Worm (Caenorhabditis elegans) whole organism, late embryonic: ENCODE results near the gene vha-2.

Experiments
- ceh-18 ChIP-seq: sonication (generic microtip); optimal IDR thresholded peaks from 2 replicates; lab custom pipeline; 2016; ENCODE audit warnings: missing genetic modification characterization, missing compliant biosample characterization
- ceh-2 ChIP-seq: sonication (generic microtip); optimal IDR thresholded peaks from 2 replicates; lab custom pipeline; 2016; ENCODE audit warnings: missing genotype, missing genetic modification characterization, missing compliant biosample characterization
- ref-2 ChIP-seq: sonication (generic microtip); optimal IDR thresholded peaks from 2 replicates; lab custom pipeline; 2016; ENCODE audit warnings: missing genetic modification characterization, missing compliant biosample characterization

ce11 chrIII:9752852-9753251 is 29.1 kb upstream of the vha-2 start, which contains the start of gene ech-6:
- TF ChIP-seq ref-2 (tag; lab: Kevin White, UChicago), result no peak
- TF ChIP-seq ceh-2 (tag; lab: Kevin White, UChicago), result no peak
- no peak for TF ChIP-seq ceh-18
